Fruit fly (Drosophila melanogaster) whole organism, prepupa: ENCODE data around the gene CG15546.

ENCODE experiments used
- Blimp-1 ChIP-seq: fragments of 200-800 bp; sonication (Bioruptor generic); optimal IDR thresholded peaks from 3 replicates; lab custom pipeline; 2017; ENCODE audit warnings: missing biosample characterization, missing genetic modification characterization, mild to moderate bottlenecking, moderate library complexity, missing genetic modification reagents
- CG16779 ChIP-seq: fragments of 200-800 bp; sonication (Bioruptor generic); optimal IDR thresholded peaks from 3 replicates; lab custom pipeline; 2017; ENCODE audit warnings: missing biosample characterization, mild to moderate bottlenecking, missing genetic modification characterization
- CG4318 ChIP-seq: fragments of 200-800 bp; sonication (Bioruptor generic); optimal IDR thresholded peaks from 3 replicates; lab custom pipeline; 2017; ENCODE audit warnings: missing biosample characterization, mild to moderate bottlenecking, missing genetic modification characterization
- CG6792 ChIP-seq: fragments of 200-800 bp; sonication (Bioruptor generic); optimal IDR thresholded peaks from 3 replicates; lab custom pipeline; 2016; ENCODE audit warnings: missing biosample characterization, missing genetic modification characterization
- Gug ChIP-seq: fragments of 200-800 bp; sonication (Bioruptor generic); IDR thresholded peaks from 2 replicates; pipeline ENCODE4 v1.3.6; 2022; ENCODE audit warnings: missing biosample characterization, missing genetic modification characterization
- Lpt ChIP-seq: fragments of 200-800 bp; sonication (Bioruptor generic); optimal IDR thresholded peaks from 3 replicates; lab custom pipeline; 2016; ENCODE audit warnings: missing biosample characterization, missing genetic modification characterization
- Met ChIP-seq: fragments of 200-800 bp; sonication (Bioruptor generic); optimal IDR thresholded peaks from 3 replicates; lab custom pipeline; 2016; ENCODE audit warnings: missing biosample characterization, missing genetic modification characterization
- lz ChIP-seq: fragments of 200-800 bp; sonication (Bioruptor generic); optimal IDR thresholded peaks from 3 replicates; lab custom pipeline; 2016; ENCODE audit warnings: missing biosample characterization, missing genetic modification characterization
- vri ChIP-seq: fragments of 200-800 bp; sonication (Bioruptor generic); optimal IDR thresholded peaks from 3 replicates; lab custom pipeline; 2016; ENCODE audit warnings: missing biosample characterization, mild to moderate bottlenecking, missing genetic modification characterization

DNA sequence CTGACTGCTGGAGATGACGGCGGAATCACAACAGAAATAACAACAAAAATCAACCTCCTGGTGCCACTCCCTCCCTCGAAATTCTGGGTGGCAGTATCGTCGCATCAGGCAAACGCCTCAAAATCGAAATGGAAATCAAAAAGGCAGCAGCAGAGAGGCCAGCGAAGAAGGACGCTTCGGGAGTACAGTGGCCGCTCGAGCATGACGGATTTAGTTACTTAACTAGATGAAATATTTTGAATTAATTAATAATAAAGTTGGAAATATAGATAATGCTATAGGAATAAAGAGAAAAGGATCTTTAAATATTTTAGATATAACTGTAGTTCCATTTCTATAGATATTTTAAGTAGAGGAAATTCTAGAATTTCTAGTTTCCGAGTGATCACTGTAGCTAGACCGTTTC, 10.6 kb downstream of the CG15546 start:
- TF ChIP-seq CG16779 (tag; lab: Kevin White, UChicago) (no peak), Gug (GFP tag; lab: Robert Waterston, UW) (no peak), lz (no peak), CG6792 (no peak), Blimp-1 (no peak), Met (no peak), vri (GFP tag; lab: Kevin White, UChicago) (no peak), CG4318 (GFP tag; lab: Kevin White, UChicago) (no peak), Lpt (no peak)
